Fruit fly (Drosophila melanogaster): ENCODE data around the gene Dys.

Dys gene

DNA sequence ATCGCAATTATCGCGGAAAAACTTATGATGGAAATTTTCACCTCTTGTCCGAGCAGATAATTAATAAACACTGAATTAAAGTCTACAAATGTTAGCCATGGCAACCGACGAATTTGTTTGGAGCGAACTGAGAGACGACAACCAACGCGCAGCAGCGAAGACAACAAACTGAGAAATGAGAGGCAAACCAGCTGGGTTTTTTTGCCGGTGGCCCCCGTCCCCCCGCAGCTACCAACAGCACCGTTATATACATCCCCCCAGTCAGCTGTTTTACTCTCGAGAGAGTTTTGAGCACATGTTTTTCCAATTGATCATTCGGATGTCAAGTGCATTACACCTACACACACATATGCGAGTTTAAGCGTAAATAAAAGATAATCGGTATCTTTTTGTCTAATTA lies 180.2 kb downstream of the Dys start (continued):
- TF ChIP-seq E2f2 (GFP tag; IDR thresholded peaks at IDR 0.05) = 0 out of 2 replicates have a peak, but pooled peaks have one; percentile 16
- peak; percentile 57 for TF ChIP-seq NFAT (GFP tag; IDR thresholded peaks at IDR 0.05)
- no peak for TF ChIP-seq CG16815 (GFP tag; optimal IDR thresholded peaks at IDR 0.05)
- peak; percentile 8 for TF ChIP-seq scrt (GFP tag; optimal IDR thresholded peaks at IDR 0.05)
- peak in 1 of 2 experiments; percentile 19 for TF ChIP-seq Hr51 (GFP tag; optimal IDR thresholded peaks at IDR 0.05)
- peak; percentile 11 for TF ChIP-seq CG13894 (tag; optimal IDR thresholded peaks at IDR 0.05)
- peak; percentile 38; the same call in 1 of the 2 replicates for TF ChIP-seq tna (GFP tag; IDR thresholded peaks at IDR 0.05; ENCODE audit: partially characterized antibody)
- peak; percentile 59 for TF ChIP-seq nom (GFP tag; optimal IDR thresholded peaks at IDR 0.05)
- TF ChIP-seq CG3281 (GFP tag; optimal IDR thresholded peaks at IDR 0.05) = no peak
- TF ChIP-seq CG32532 (GFP tag; IDR thresholded peaks at IDR 0.05) = peak; percentile 39; the same call in 1 of the 2 replicates
- TF ChIP-seq otp (GFP tag; IDR thresholded peaks at IDR 0.05) = 0 out of 3 replicates have a peak, but pooled peaks have one; percentile 42
- TF ChIP-seq Med (GFP tag) = peak; percentile 80
- TF ChIP-seq CG34224 (GFP tag; IDR thresholded peaks at IDR 0.05; ENCODE audit: partially characterized antibody) = peak; percentile 62
- TF ChIP-seq pho (GFP tag; optimal IDR thresholded peaks at IDR 0.05) = no peak
- TF ChIP-seq crol (GFP tag; IDR thresholded peaks at IDR 0.05) = peak; percentile 97
- no peak for TF ChIP-seq fu2 (GFP tag; optimal IDR thresholded peaks at IDR 0.05)
- TF ChIP-seq CG12071 (GFP tag; optimal IDR thresholded peaks at IDR 0.05) = peak; percentile 23
- peak; percentile 42; the same call in 2 of the 4 replicates for TF ChIP-seq Dll (GFP tag; IDR thresholded peaks at IDR 0.05; ENCODE audit: partially characterized antibody)
- peak; percentile 13 for TF ChIP-seq twi (tag; optimal IDR thresholded peaks at IDR 0.05)
- TF ChIP-seq CG17385 (GFP tag; optimal IDR thresholded peaks at IDR 0.05) = peak; percentile 42
- TF ChIP-seq Jarid2 (GFP tag; optimal IDR thresholded peaks at IDR 0.05) = peak; percentile 62
- TF ChIP-seq CG31365 (tag; optimal IDR thresholded peaks at IDR 0.05) = peak; percentile 5
- TF ChIP-seq ewg (GFP tag; optimal IDR thresholded peaks at IDR 0.05) = peak; percentile 36
- TF ChIP-seq Trl (optimal IDR thresholded peaks at IDR 0.05) = peak; percentile 55 to 79
- no peak for TF ChIP-seq Trl (GFP tag; optimal IDR thresholded peaks at IDR 0.05)
- TF ChIP-seq CG34376 (GFP tag; optimal IDR thresholded peaks at IDR 0.05) = peak; percentile 32
- TF ChIP-seq ftz-f1 (GFP tag; optimal IDR thresholded peaks at IDR 0.05) = peak; percentile 50
- no peak for TF ChIP-seq ham (GFP tag; IDR thresholded peaks at IDR 0.05)
- TF ChIP-seq Adf1 (GFP tag; IDR thresholded peaks at IDR 0.05) = peak; percentile 25; the same call in 1 of the 2 replicates
- 0 out of 3 replicates have a peak, but pooled peaks have one; percentile 33 for TF ChIP-seq Dbx (GFP tag; IDR thresholded peaks at IDR 0.05)
- no peak for TF ChIP-seq sob (GFP tag; IDR thresholded peaks at IDR 0.05)
- TF ChIP-seq unc-4 (GFP tag; IDR thresholded peaks at IDR 0.05; ENCODE audit: partially characterized antibody) = peak; percentile 33; the same call in 1 of the 2 replicates
- TF ChIP-seq Rfx (GFP tag; IDR thresholded peaks at IDR 0.05) = peak; percentile 42; the same call in 1 of the 2 replicates
- TF ChIP-seq CG6813 (GFP tag; optimal IDR thresholded peaks at IDR 0.05) = peak; percentile 4
- TF ChIP-seq bbx (GFP tag; IDR thresholded peaks at IDR 0.05; ENCODE audit: partially characterized antibody) = peak; percentile 55; the same call in 1 of the 2 replicates
- 0 out of 2 replicates have a peak, but pooled peaks have one; percentile 45 for TF ChIP-seq hbn (GFP tag; IDR thresholded peaks at IDR 0.05; ENCODE audit: partially characterized antibody)
- TF ChIP-seq Doc3 (GFP tag; IDR thresholded peaks at IDR 0.05; ENCODE audit: partially characterized antibody) = 0 out of 3 replicates have a peak, but pooled peaks have one; percentile 40
- 0 out of 2 replicates have a peak, but pooled peaks have one; percentile 22 for TF ChIP-seq Dref (GFP tag; IDR thresholded peaks at IDR 0.05)
- no peak for TF ChIP-seq CG4404 (GFP tag; IDR thresholded peaks at IDR 0.05)
- peak; percentile 9; the same call in 1 of the 3 replicates for TF ChIP-seq sr (GFP tag; IDR thresholded peaks at IDR 0.05)
- no peak for TF ChIP-seq slp2 (GFP tag; optimal IDR thresholded peaks at IDR 0.05)
- no peak for TF ChIP-seq CG7372 (GFP tag; IDR thresholded peaks at IDR 0.05)
- peak; percentile 39 for TF ChIP-seq MTF-1 (GFP tag; optimal IDR thresholded peaks at IDR 0.05; ENCODE audit: borderline replicate concordance)
- TF ChIP-seq usp (GFP tag; optimal IDR thresholded peaks at IDR 0.05) = no peak
- peak; percentile 66 for TF ChIP-seq cg (GFP tag; optimal IDR thresholded peaks at IDR 0.05)
